Fruit fly (Drosophila melanogaster) whole organism, adult: ENCODE data around the gene Brms1.

ENCODE experiments used
- CG1620 ChIP-seq: fragments of 200-800 bp; sonication (Bioruptor generic); optimal IDR thresholded peaks from 2 replicates; lab custom pipeline; 2016; ENCODE audit warnings: missing biosample characterization, missing genetic modification characterization
- CG5204 ChIP-seq: fragments of 200-800 bp; sonication (Bioruptor generic); optimal IDR thresholded peaks from 2 replicates; lab custom pipeline; 2016; ENCODE audit warnings: missing biosample characterization, missing genetic modification characterization
- Clk ChIP-seq: fragments of 200-800 bp; sonication (Bioruptor generic); optimal IDR thresholded peaks from 2 replicates; lab custom pipeline; 2017; ENCODE audit warnings: missing biosample characterization, missing genetic modification characterization
- Hr96 ChIP-seq: fragments of 200-800 bp; sonication (Bioruptor generic); optimal IDR thresholded peaks from 2 replicates; lab custom pipeline; 2016; ENCODE audit warnings: missing biosample characterization, missing genetic modification characterization
- Mnt ChIP-seq: fragments of 200-800 bp; sonication (Bioruptor generic); optimal IDR thresholded peaks from 2 replicates; lab custom pipeline; 2016; ENCODE audit warnings: missing biosample characterization, mild to moderate bottlenecking, missing genetic modification characterization
- cic ChIP-seq: fragments of 200-800 bp; sonication (Bioruptor generic); optimal IDR thresholded peaks from 2 replicates; lab custom pipeline; 2017; ENCODE audit warnings: missing biosample characterization, mild to moderate bottlenecking, missing genetic modification characterization, moderate library complexity
- kay ChIP-seq: fragments of 200-800 bp; sonication (Bioruptor generic); peaks from one replicate; lab custom pipeline; 2016; ENCODE audit warnings: missing biosample characterization, missing genetic modification characterization, borderline replicate concordance

DNA sequence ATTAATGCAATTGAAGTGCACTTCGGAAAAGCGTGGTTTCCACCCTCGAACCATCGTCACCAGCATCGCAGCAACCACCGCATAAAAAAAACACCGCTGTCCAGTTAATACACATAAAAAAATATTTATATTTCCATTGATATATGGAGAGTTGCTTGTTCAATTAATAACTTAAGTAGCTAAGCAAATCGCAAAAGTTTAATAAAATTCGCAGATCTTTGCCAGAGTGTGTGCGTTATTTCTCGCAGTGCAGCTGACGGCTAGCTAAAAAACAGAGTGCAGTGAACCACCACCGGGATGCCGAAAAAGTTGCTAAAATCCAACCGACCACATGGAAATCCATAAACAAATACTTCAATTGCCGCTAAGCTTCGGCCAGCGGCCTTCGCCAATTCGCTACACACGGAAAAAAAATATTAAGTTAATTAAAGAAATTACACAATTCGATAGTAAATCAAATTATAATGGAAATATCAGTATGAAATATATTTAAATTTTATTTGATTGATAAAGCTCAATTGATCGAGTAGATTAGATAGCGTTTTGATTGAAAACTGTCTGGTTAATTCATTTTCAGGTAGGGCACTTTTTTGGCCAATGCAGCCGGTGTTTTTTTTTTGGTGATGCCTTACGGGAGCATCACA lies 14.0 kb upstream of the Brms1 start:
- TF ChIP-seq cic (no peak), CG1620 (GFP tag; lab: Kevin White, UChicago) (no peak), kay (GFP tag; lab: Kevin White, UChicago) (no peak), Mnt (no peak), CG5204 (GFP tag; lab: Kevin White, UChicago) (no peak), Hr96 (GFP tag; lab: Kevin White, UChicago) (no peak), Clk (GFP tag; lab: Kevin White, UChicago) (no peak)
